Worm (Caenorhabditis elegans) whole organism, L4/young adult: ENCODE results near the gene lam-2.

Experiments
- W03F9.2 ChIP-seq: fragments of 150-350 bp; optimal IDR thresholded peaks from 2 replicates; lab custom pipeline; 2014; ENCODE audit warnings: missing biosample characterization, missing genetic modification characterization
- dao-5 ChIP-seq: sonication (generic microtip); optimal IDR thresholded peaks from 2 replicates; lab custom pipeline; 2016; ENCODE audit warnings: missing genotype, missing genetic modification characterization, moderate library complexity, missing compliant biosample characterization
- him-1 ChIP-seq: sonication (generic microtip); optimal IDR thresholded peaks from 2 replicates; lab custom pipeline; 2016; ENCODE audit warnings: missing genotype, missing genetic modification reagents, missing genetic modification characterization, missing compliant biosample characterization

The lam-2 gene

DNA sequence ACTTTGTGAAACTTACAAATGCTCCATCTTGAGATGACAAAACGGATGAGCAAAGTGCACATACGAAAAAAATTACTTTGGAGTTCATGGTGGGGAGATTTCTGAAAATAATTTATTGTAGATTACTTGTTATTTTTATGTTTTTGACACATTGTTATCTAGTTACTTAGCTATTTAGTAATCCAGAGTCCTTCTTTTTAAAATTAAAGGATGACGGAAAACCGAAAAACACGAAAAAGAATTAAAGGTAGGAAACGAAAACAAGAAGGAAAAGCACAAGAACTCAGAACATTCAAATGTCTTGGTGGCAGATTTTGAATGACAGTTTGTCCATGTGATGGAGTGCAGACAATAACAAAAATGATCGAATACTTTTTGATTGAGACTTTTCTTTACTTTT, 34.1 kb downstream of the lam-2 start, which contains the start of gene hen-1:
hen-1 (minus strand) TSS at position 101 of the 400 bp plus-strand sequence.
- no peak for TF ChIP-seq him-1 (tag; lab: Kevin White, UChicago)
- no peak for TF ChIP-seq W03F9.2 (tag; lab: Kevin White, UChicago)
- TF ChIP-seq dao-5 = no peak

DNA sequence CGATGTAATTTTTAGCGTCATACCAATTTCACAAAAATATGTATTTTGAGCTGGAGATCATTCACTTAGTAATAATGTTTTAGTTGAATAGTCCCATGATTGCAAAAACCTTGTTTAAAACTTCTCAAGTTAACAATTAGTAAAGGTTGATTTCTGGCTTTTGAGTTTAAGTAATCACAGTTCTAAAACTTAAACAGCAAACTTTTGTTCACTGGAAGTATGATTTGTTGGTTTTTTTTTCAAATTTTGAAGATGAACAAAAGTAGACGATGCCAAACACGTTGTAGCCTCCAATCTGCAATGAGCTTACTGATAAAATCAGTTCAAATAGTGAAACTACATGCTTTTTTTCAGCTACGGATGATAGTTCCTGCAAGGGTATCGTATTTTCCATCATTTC, 38.5 kb downstream of the lam-2 start, which contains the start of gene C36B7.1:
C36B7.1 (plus strand) TSS at position 301 of the 400 bp plus-strand sequence.
- no peak for TF ChIP-seq dao-5

DNA sequence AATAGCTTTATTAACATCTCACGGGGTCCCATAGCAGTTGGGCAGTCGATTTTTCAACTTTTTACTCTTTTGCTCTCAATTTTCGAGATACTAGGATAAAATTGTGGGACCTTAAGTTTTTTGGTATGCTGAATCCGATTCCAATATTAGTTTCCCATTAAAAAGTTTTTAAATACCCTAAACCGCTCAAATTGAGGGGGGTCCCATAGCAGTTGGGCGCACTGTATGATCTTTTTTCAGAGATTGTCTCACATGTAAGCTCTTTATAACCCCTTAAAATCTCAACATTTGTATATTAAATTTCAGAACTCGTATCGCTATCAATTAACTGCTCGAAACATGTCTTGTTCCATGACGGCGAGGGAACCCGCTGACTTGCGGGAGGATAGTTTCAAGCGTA, 44.9 kb downstream of the lam-2 start, which contains the start of gene C36B7.2:
C36B7.2 (plus strand) TSS at position 301 of the 400 bp plus-strand sequence.
- no peak for TF ChIP-seq W03F9.2 (tag; lab: Kevin White, UChicago)
- TF ChIP-seq dao-5 = no peak
- no peak for TF ChIP-seq him-1 (tag; lab: Kevin White, UChicago)

DNA sequence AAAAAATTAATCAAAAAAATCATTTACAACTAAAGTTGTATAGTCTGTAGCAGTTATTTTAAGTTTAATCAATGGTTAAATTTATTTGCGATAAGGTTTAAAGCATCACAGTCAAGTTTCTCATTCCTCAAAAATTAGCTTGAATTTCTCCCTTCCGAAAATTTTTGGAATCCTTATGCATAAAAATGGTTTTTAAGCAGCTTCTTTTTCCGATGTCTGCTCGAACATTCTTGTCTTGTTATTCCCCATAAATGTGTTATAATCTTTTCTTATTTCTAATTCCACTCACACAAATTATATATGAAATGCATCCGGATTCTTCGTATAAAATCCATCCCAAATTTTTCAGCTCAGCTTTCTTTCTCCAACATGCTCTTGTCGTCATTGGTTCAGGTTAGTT, 49.6 kb downstream of the lam-2 start, which contains the start of gene C36B7.3:
C36B7.3 (plus strand) TSS at position 301 of the 400 bp plus-strand sequence.
- TF ChIP-seq him-1 (tag; lab: Kevin White, UChicago) (no peak), dao-5 (no peak), W03F9.2 (tag; lab: Kevin White, UChicago) (no peak)

DNA sequence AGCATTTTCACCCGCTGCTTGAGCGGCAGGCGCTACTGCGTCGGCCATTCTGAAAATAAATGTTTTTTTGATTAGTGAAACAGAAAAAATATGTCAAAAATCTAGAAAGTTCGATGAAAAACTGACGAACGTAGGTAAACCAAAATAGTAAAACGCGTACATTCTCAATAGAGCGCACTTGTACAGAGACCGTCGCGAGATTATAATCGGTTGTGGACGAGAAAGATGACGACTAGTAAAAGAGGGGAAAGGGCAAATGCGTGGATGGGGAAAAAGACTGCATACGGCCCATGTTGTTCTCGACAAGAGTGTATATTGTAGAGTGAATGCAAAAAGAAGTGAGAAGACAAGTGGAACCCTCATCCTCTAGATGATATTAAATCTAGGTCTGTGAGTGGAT, 50.7 kb downstream of the lam-2 start, which contains the start of gene C36B7.6:
C36B7.6 (minus strand) TSS at position 49 of the 400 bp plus-strand sequence.
- TF ChIP-seq him-1 (tag; lab: Kevin White, UChicago) = no peak
- no peak for TF ChIP-seq W03F9.2 (tag; lab: Kevin White, UChicago)
- no peak for TF ChIP-seq dao-5

DNA sequence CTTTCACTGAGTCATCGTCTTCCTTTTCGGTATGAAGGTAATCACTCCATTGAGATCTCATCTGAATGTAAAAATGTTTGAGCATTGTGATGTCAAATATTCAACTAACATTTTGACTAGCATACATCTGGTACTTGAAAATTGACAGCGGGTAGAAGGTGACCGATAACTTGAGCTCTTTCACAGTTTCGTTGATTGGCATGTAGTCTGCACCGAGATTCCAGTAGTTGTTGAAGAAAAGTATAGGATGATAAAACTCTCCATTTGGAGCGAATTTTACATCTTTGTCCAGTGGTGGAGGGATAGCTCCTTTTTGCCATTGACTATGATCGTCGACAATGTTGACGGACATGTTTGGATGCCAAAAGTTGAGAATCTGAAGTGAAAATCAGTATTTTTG, 52.0 kb downstream of the lam-2 start:
- no peak for TF ChIP-seq dao-5
- TF ChIP-seq him-1 (tag; lab: Kevin White, UChicago) = no peak
- no peak for TF ChIP-seq W03F9.2 (tag; lab: Kevin White, UChicago)

DNA sequence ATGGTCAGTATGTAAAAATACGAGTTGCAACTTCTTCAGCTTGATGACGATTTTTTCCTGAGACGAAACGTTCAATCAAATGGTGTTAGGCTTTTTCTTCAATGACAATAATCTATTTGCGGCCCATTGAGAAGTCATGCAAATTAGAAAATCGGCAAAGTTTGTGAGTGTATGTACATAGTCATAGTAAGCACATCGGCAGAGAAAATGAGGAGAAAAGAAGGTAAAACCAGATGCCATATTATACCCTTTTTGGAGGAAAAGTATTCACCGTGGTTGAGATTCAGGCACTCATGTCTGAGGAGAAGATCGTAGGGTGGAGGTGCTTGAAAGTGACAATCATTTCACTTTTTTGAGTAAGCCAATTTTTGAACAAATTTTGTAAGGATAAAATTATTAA, 54.7 kb downstream of the lam-2 start, which contains the start of gene C36B7.5:
C36B7.5 (minus strand) TSS at position 101 of the 400 bp plus-strand sequence.
- TF ChIP-seq him-1 (tag; lab: Kevin White, UChicago) = no peak
- no peak for TF ChIP-seq W03F9.2 (tag; lab: Kevin White, UChicago)
- TF ChIP-seq dao-5 = no peak
